Fruit fly (Drosophila melanogaster) whole organism, adult: ENCODE data around the gene Actn.

Experiments used
- CG11617 ChIP-seq: fragments of 200-800 bp; sonication (Bioruptor generic); optimal IDR thresholded peaks from 2 replicates; lab custom pipeline; 2017; ENCODE audit warnings: mild to moderate bottlenecking, missing biosample characterization, missing genetic modification reagents, missing genetic modification characterization
- CG12768 ChIP-seq: fragments of 200-800 bp; sonication (Bioruptor generic); optimal IDR thresholded peaks from 2 replicates; lab custom pipeline; 2017; ENCODE audit warnings: missing biosample characterization, missing genetic modification characterization, mild to moderate bottlenecking, moderate library complexity, missing genetic modification reagents
- CG14711 ChIP-seq: fragments of 200-800 bp; sonication (Bioruptor generic); optimal IDR thresholded peaks from 2 replicates; lab custom pipeline; 2018; ENCODE audit warnings: missing biosample characterization, mild to moderate bottlenecking, missing genetic modification characterization, moderate library complexity
- CG1620 ChIP-seq: fragments of 200-800 bp; sonication (Bioruptor generic); optimal IDR thresholded peaks from 2 replicates; lab custom pipeline; 2016; ENCODE audit warnings: missing biosample characterization, missing genetic modification characterization
- CG33017 ChIP-seq: fragments of 200-800 bp; sonication (Bioruptor generic); optimal IDR thresholded peaks from 2 replicates; lab custom pipeline; 2018; ENCODE audit warnings: missing biosample characterization, mild to moderate bottlenecking, missing genetic modification characterization, moderate library complexity
- CG5204 ChIP-seq: fragments of 200-800 bp; sonication (Bioruptor generic); optimal IDR thresholded peaks from 2 replicates; lab custom pipeline; 2016; ENCODE audit warnings: missing biosample characterization, missing genetic modification characterization
- CG7045 ChIP-seq: fragments of 200-800 bp; sonication (Bioruptor generic); optimal IDR thresholded peaks from 2 replicates; lab custom pipeline; 2017; ENCODE audit warnings: missing biosample characterization, mild to moderate bottlenecking, missing genetic modification characterization
- CG7101 ChIP-seq: fragments of 200-800 bp; sonication (Bioruptor generic); optimal IDR thresholded peaks from 2 replicates; lab custom pipeline; 2018; ENCODE audit warnings: missing biosample characterization, mild to moderate bottlenecking, missing genetic modification characterization, moderate library complexity
- Clk ChIP-seq: fragments of 200-800 bp; sonication (Bioruptor generic); optimal IDR thresholded peaks from 2 replicates; lab custom pipeline; 2017; ENCODE audit warnings: missing biosample characterization, missing genetic modification characterization
- Crg-1 ChIP-seq: fragments of 200-800 bp; sonication (Bioruptor generic); optimal IDR thresholded peaks from 2 replicates; lab custom pipeline; 2016; ENCODE audit warnings: missing biosample characterization, missing genetic modification characterization
- Hr96 ChIP-seq: fragments of 200-800 bp; sonication (Bioruptor generic); optimal IDR thresholded peaks from 2 replicates; lab custom pipeline; 2016; ENCODE audit warnings: missing biosample characterization, missing genetic modification characterization
- Mnt ChIP-seq: fragments of 200-800 bp; sonication (Bioruptor generic); optimal IDR thresholded peaks from 2 replicates; lab custom pipeline; 2016; ENCODE audit warnings: missing biosample characterization, mild to moderate bottlenecking, missing genetic modification characterization
- bab1 ChIP-seq: fragments of 200-800 bp; sonication (Bioruptor generic); optimal IDR thresholded peaks from 3 replicates; lab custom pipeline; 2019; ENCODE audit warnings: missing biosample characterization, mild to moderate bottlenecking, missing genetic modification characterization, moderate library complexity
- cic ChIP-seq: fragments of 200-800 bp; sonication (Bioruptor generic); optimal IDR thresholded peaks from 2 replicates; lab custom pipeline; 2017; ENCODE audit warnings: missing biosample characterization, mild to moderate bottlenecking, missing genetic modification characterization, moderate library complexity
- cnc ChIP-seq, 2 experiments: fragments of >200 bp; optimal IDR thresholded peaks; 2 replicates each; lab custom pipeline; 2017
- kay ChIP-seq: fragments of 200-800 bp; sonication (Bioruptor generic); peaks from one replicate; lab custom pipeline; 2016; ENCODE audit warnings: missing biosample characterization, missing genetic modification characterization, borderline replicate concordance
- ovo ChIP-seq: fragments of 200-800 bp; sonication (Bioruptor generic); optimal IDR thresholded peaks from 2 replicates; lab custom pipeline; 2016; ENCODE audit warnings: missing biosample characterization, missing genetic modification characterization
- pad ChIP-seq: fragments of 200-800 bp; sonication (Bioruptor generic); optimal IDR thresholded peaks from 3 replicates; lab custom pipeline; 2017; ENCODE audit warnings: missing biosample characterization, missing genetic modification characterization, mild to moderate bottlenecking, moderate library complexity, missing genetic modification reagents
- tj ChIP-seq: fragments of 200-800 bp; sonication (Bioruptor generic); optimal IDR thresholded peaks from 3 replicates; lab custom pipeline; 2017; ENCODE audit warnings: missing biosample characterization, mild to moderate bottlenecking, missing genetic modification characterization, moderate library complexity
- toe ChIP-seq: fragments of 200-800 bp; sonication (Bioruptor generic); optimal IDR thresholded peaks from 2 replicates; lab custom pipeline; 2016; ENCODE audit warnings: missing biosample characterization, missing genetic modification characterization

Actn gene

dm6 chrX:1991843-1992242 lies 50.3 kb downstream of the Actn start:
- TF ChIP-seq CG14711 (tag; lab: Kevin White, UChicago): no peak
- TF ChIP-seq Clk (GFP tag; lab: Kevin White, UChicago): no peak
- no peak for TF ChIP-seq kay (GFP tag; lab: Kevin White, UChicago)
- TF ChIP-seq pad (GFP tag; lab: Kevin White, UChicago): no peak
- no peak for TF ChIP-seq Hr96
- TF ChIP-seq toe (GFP tag; lab: Kevin White, UChicago): no peak
- TF ChIP-seq CG7045: no peak
- TF ChIP-seq Crg-1 (GFP tag; lab: Kevin White, UChicago): no peak
- no peak for TF ChIP-seq bab1 (GFP tag; lab: Kevin White, UChicago)
- no peak for TF ChIP-seq CG7101 (tag; lab: Kevin White, UChicago)
- TF ChIP-seq Mnt (GFP tag; lab: Kevin White, UChicago): no peak
- TF ChIP-seq cnc (optimal IDR thresholded peaks at IDR 0.05; lab: Kevin White, UChicago): no peak
- TF ChIP-seq ovo (GFP tag; lab: Kevin White, UChicago): no peak
- no peak for TF ChIP-seq CG11617 (GFP tag; lab: Kevin White, UChicago)
- TF ChIP-seq tj (GFP tag; lab: Kevin White, UChicago): no peak
- TF ChIP-seq CG33017 (tag; lab: Kevin White, UChicago): no peak

DNA sequence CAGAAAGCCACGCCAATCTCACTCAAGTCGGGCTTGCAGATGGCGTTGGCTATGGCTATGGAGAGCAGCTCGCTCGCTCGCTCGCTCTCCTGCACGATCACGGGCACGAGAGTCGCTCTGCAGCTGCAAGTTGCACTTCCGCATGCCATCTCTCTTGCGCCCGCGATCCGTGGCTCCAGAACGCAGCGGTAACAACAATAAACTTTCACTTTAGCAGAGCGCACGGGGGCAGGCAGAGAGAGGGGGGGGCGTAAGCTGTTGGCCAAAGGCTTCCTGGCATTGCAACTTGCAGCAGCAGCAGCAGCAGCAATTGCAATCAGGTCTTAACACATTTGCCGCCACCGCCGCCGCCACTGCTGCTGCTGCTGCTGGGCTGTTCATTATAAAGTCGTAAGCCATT lies 52.1 kb downstream of the Actn start:
- TF ChIP-seq toe (GFP tag; lab: Kevin White, UChicago) (no peak), Mnt (GFP tag; lab: Kevin White, UChicago) (no peak), Hr96 (no peak), CG5204 (GFP tag; lab: Kevin White, UChicago) (no peak), Crg-1 (GFP tag; lab: Kevin White, UChicago) (no peak), kay (GFP tag; lab: Kevin White, UChicago) (no peak), CG1620 (GFP tag; lab: Kevin White, UChicago) (no peak), pad (GFP tag; lab: Kevin White, UChicago) (no peak), CG12768 (GFP tag; lab: Kevin White, UChicago) (no peak), cic (GFP tag; lab: Kevin White, UChicago) (no peak), CG7101 (tag; lab: Kevin White, UChicago) (no peak), tj (GFP tag; lab: Kevin White, UChicago) (no peak), bab1 (GFP tag; lab: Kevin White, UChicago) (no peak), CG11617 (GFP tag; lab: Kevin White, UChicago) (no peak), Clk (GFP tag; lab: Kevin White, UChicago) (no peak), ovo (GFP tag; lab: Kevin White, UChicago) (no peak), cnc (optimal IDR thresholded peaks at IDR 0.05; lab: Kevin White, UChicago) (no peak), CG33017 (tag; lab: Kevin White, UChicago) (no peak), CG7045 (no peak), CG14711 (tag; lab: Kevin White, UChicago) (no peak)

DNA sequence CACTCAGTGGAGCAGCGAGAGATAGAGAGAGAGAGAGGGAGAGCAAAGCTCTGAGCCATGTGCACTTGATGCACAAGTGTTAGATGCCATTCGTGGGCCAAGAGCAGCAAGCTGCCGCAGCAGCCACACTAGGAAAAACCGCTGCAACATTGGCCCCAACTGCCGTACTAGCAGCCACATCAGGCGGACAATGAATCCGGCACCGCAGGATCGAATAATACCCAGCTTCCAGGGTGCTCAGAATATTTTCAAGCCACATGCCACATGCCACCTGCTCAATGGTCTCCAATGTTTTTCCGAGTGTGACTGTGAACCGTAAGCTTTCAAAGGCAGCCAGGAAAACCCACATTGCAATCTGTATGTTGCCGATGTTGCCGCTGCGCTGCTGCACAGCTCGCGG lies 53.4 kb downstream of the Actn start:
- no peak for TF ChIP-seq toe (GFP tag; lab: Kevin White, UChicago)
- TF ChIP-seq CG1620 (GFP tag; lab: Kevin White, UChicago): no peak
- no peak for TF ChIP-seq ovo (GFP tag; lab: Kevin White, UChicago)
- no peak for TF ChIP-seq bab1 (GFP tag; lab: Kevin White, UChicago)
- no peak for TF ChIP-seq CG12768 (GFP tag; lab: Kevin White, UChicago)
- TF ChIP-seq CG7101 (tag; lab: Kevin White, UChicago): no peak
- no peak for TF ChIP-seq kay (GFP tag; lab: Kevin White, UChicago)
- no peak for TF ChIP-seq CG5204 (GFP tag; lab: Kevin White, UChicago)
- TF ChIP-seq CG33017 (tag; lab: Kevin White, UChicago): no peak
- no peak for TF ChIP-seq pad (GFP tag; lab: Kevin White, UChicago)

DNA sequence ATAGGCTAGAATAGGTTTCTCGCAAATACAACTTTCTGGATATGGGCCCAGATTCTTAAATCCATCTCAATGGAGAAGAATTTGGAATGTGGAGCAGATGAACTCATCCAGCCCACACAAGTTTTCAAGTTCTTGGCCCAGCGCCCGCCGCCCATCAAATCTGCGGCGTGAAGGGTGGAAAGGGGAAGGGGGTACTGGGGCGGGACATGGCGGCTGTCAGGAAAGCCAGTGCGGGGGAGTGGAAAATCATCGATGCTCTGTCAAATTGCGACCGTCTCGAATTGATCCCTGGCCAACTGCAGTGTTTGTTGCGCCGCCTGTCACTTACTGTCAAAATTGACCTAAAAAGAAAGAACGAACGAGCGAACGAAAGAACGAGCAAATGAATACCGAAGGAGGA lies 56.6 kb downstream of the Actn start:
- TF ChIP-seq tj (GFP tag; lab: Kevin White, UChicago) (no peak), ovo (GFP tag; lab: Kevin White, UChicago) (no peak), cic (GFP tag; lab: Kevin White, UChicago) (no peak), toe (GFP tag; lab: Kevin White, UChicago) (no peak), CG7101 (tag; lab: Kevin White, UChicago) (no peak), CG33017 (tag; lab: Kevin White, UChicago) (no peak), Hr96 (no peak), Crg-1 (GFP tag; lab: Kevin White, UChicago) (no peak), CG5204 (GFP tag; lab: Kevin White, UChicago) (no peak), Clk (GFP tag; lab: Kevin White, UChicago) (no peak), kay (GFP tag; lab: Kevin White, UChicago) (no peak), CG14711 (tag; lab: Kevin White, UChicago) (no peak), bab1 (GFP tag; lab: Kevin White, UChicago) (no peak)

- TF ChIP-seq CG7101 (tag; lab: Kevin White, UChicago) (no peak), bab1 (GFP tag; lab: Kevin White, UChicago) (no peak), tj (GFP tag; lab: Kevin White, UChicago) (no peak), ovo (GFP tag; lab: Kevin White, UChicago) (no peak), CG1620 (GFP tag; lab: Kevin White, UChicago) (no peak), cnc (optimal IDR thresholded peaks at IDR 0.05; lab: Kevin White, UChicago) (no peak), CG12768 (GFP tag; lab: Kevin White, UChicago) (no peak), pad (GFP tag; lab: Kevin White, UChicago) (no peak), CG11617 (GFP tag; lab: Kevin White, UChicago) (no peak), kay (GFP tag; lab: Kevin White, UChicago) (no peak)
Observed at dm6 chrX:1984175-1984973, 57.7 kb downstream of the Actn start.
